Worm (Caenorhabditis elegans) whole organism, L4 larva: ENCODE data around the gene C07A9.5.

ENCODE experiments used
- F10B5.3 ChIP-seq: sonication (generic microtip); optimal IDR thresholded peaks from 2 replicates; lab custom pipeline; 2016; ENCODE audit warnings: mild to moderate bottlenecking, missing genetic modification characterization, missing compliant biosample characterization
- F37D6.2 ChIP-seq: sonication (generic microtip); optimal IDR thresholded peaks from 2 replicates; lab custom pipeline; 2016; ENCODE audit warnings: mild to moderate bottlenecking, missing genetic modification characterization, missing compliant biosample characterization
- T20F7.1 ChIP-seq: fragments of 200-800 bp; sonication (Bioruptor generic); optimal IDR thresholded peaks from 2 replicates; lab custom pipeline; 2018; ENCODE audit warnings: mild to moderate bottlenecking, missing genetic modification characterization, missing compliant biosample characterization
- Y105C5A.15 ChIP-seq: fragments of 200-800 bp; sonication (Bioruptor generic); IDR thresholded peaks from 2 replicates; pipeline ENCODE4 v1.3.6; 2022; ENCODE audit warnings: missing genetic modification characterization, missing compliant biosample characterization
- aly-2 ChIP-seq: sonication (generic microtip); optimal IDR thresholded peaks from 2 replicates; lab custom pipeline; 2018; ENCODE audit warnings: missing biosample characterization, missing genetic modification characterization
- ama-1 ChIP-seq: fragments of 150-350 bp; optimal IDR thresholded peaks from 2 replicates; lab custom pipeline; 2014; ENCODE audit warnings: inconsistent platforms, mixed read lengths
- attf-4 ChIP-seq: sonication (generic microtip); optimal IDR thresholded peaks from 3 replicates; lab custom pipeline; 2017; ENCODE audit warnings: missing biosample characterization, missing genetic modification characterization
- ceh-32 ChIP-seq: sonication (generic microtip); optimal IDR thresholded peaks from 2 replicates; lab custom pipeline; 2016; ENCODE audit warnings: mild to moderate bottlenecking, missing genetic modification characterization, missing compliant biosample characterization; ENCODE audit not compliant: poor library complexity
- ceh-62 ChIP-seq: sonication (generic microtip); optimal IDR thresholded peaks from 2 replicates; lab custom pipeline; 2017; ENCODE audit warnings: missing biosample characterization, missing genetic modification characterization
- ctbp-1 ChIP-seq: fragments of 200-800 bp; sonication (Bioruptor generic); IDR thresholded peaks from 2 replicates; pipeline ENCODE4 v1.3.6; 2022; ENCODE audit warnings: missing genetic modification reagents, missing genetic modification characterization, missing compliant biosample characterization
- daf-16 ChIP-seq, 3 experiments: sonication (generic microtip); optimal IDR thresholded peaks; 2 replicates each; lab custom pipeline; 2016 to 2017; ENCODE audit warnings: missing genetic modification characterization in 3 of 3, missing genetic modification reagents in 3 of 3, mild to moderate bottlenecking in 2 of 3, missing compliant biosample characterization in 2 of 3, missing biosample characterization in 1 of 3, moderate library complexity in 1 of 3
- daf-19 ChIP-seq: fragments of 200-800 bp; sonication (Bioruptor generic); conservative IDR thresholded peaks from 2 replicates; pipeline ENCODE4 v1.3.6; 2022; ENCODE audit warnings: missing genetic modification characterization, missing compliant biosample characterization
- dmd-6 ChIP-seq: fragments of 200-800 bp; sonication (Bioruptor generic); IDR thresholded peaks from 2 replicates; pipeline ENCODE4 v1.3.6; 2022; ENCODE audit warnings: missing genetic modification reagents, missing genetic modification characterization, missing compliant biosample characterization
- dmd-9 ChIP-seq: fragments of 200-800 bp; sonication (Bioruptor generic); IDR thresholded peaks from 2 replicates; pipeline ENCODE4 v1.3.6; 2022; ENCODE audit warnings: missing genetic modification reagents, missing genetic modification characterization, missing compliant biosample characterization
- duxl-1 ChIP-seq: sonication (generic microtip); optimal IDR thresholded peaks from 2 replicates; lab custom pipeline; 2016; ENCODE audit warnings: mild to moderate bottlenecking, missing genetic modification characterization, moderate library complexity, missing compliant biosample characterization; ENCODE audit not compliant: poor library complexity
- dve-1 ChIP-seq: sonication (generic microtip); optimal IDR thresholded peaks from 2 replicates; lab custom pipeline; 2017; ENCODE audit warnings: antibody characterized with exemption, mild to moderate bottlenecking, missing genetic modification characterization, missing compliant biosample characterization; ENCODE audit not compliant: insufficient read depth
- gei-8 ChIP-seq: fragments of 200-800 bp; sonication (Bioruptor generic); optimal IDR thresholded peaks from 2 replicates; lab custom pipeline; 2018; ENCODE audit warnings: mild to moderate bottlenecking, missing genetic modification characterization, missing compliant biosample characterization
- jun-1 ChIP-seq: fragments of 150-350 bp; optimal IDR thresholded peaks from 2 replicates; lab custom pipeline; 2014; ENCODE audit warnings: missing biosample characterization, missing genetic modification reagents, missing genetic modification characterization
- lim-7 ChIP-seq: fragments of 200-800 bp; sonication (Bioruptor generic); IDR thresholded peaks from 2 replicates; pipeline ENCODE4 v1.3.6; 2022; ENCODE audit warnings: missing genetic modification characterization, missing compliant biosample characterization
- lin-1 ChIP-seq: fragments of 200-800 bp; sonication (Bioruptor generic); IDR thresholded peaks from 2 replicates; pipeline ENCODE4 v1.3.6; 2022; ENCODE audit warnings: missing genetic modification reagents, missing genetic modification characterization, missing compliant biosample characterization
- lin-39 ChIP-seq: fragments of 150-350 bp; optimal IDR thresholded peaks from 2 replicates; lab custom pipeline; 2014; ENCODE audit warnings: missing biosample characterization, missing genetic modification reagents, missing genetic modification characterization
- lsy-2 ChIP-seq, 2 experiments: fragments of 150-350 bp in 1 of 2; sonication (generic microtip) in 1 of 2; optimal IDR thresholded peaks; 2 replicates each; lab custom pipeline; 2014 to 2017; ENCODE audit warnings: missing biosample characterization in 2 of 2, missing genetic modification characterization in 2 of 2
- madf-5 ChIP-seq, 2 experiments: fragments of 200-800 bp; sonication (Bioruptor generic); IDR thresholded peaks; 2 replicates each; pipeline ENCODE4 v1.3.6; 2022; ENCODE audit warnings: missing compliant biosample characterization in 2 of 2, missing genetic modification characterization in 2 of 2
- mxl-3 ChIP-seq: fragments of 200-800 bp; sonication (Bioruptor generic); optimal IDR thresholded peaks from 2 replicates; lab custom pipeline; 2018; ENCODE audit warnings: mild to moderate bottlenecking, missing genetic modification characterization, missing compliant biosample characterization
- nhr-10 ChIP-seq: fragments of 150-350 bp; optimal IDR thresholded peaks from 2 replicates; lab custom pipeline; 2014; ENCODE audit warnings: missing biosample characterization, missing genetic modification characterization
- nhr-11 ChIP-seq: fragments of 150-350 bp; optimal IDR thresholded peaks from 2 replicates; lab custom pipeline; 2014; ENCODE audit warnings: missing biosample characterization, missing genetic modification characterization
- nhr-111 ChIP-seq: fragments of 200-800 bp; sonication (Bioruptor generic); optimal IDR thresholded peaks from 2 replicates; lab custom pipeline; 2018; ENCODE audit warnings: mild to moderate bottlenecking, missing genetic modification characterization, missing compliant biosample characterization
- nhr-237 ChIP-seq: sonication (generic microtip); optimal IDR thresholded peaks from 2 replicates; lab custom pipeline; 2017; ENCODE audit warnings: missing biosample characterization, missing genetic modification characterization
- nhr-28 ChIP-seq: fragments of 150-350 bp; optimal IDR thresholded peaks from 2 replicates; lab custom pipeline; 2014; ENCODE audit warnings: missing biosample characterization, missing genetic modification characterization
- nhr-41 ChIP-seq: fragments of 200-800 bp; sonication (Bioruptor generic); IDR thresholded peaks from 2 replicates; pipeline ENCODE4 v1.3.6; 2022; ENCODE audit warnings: missing genetic modification reagents, missing genetic modification characterization, missing compliant biosample characterization
- nhr-48 ChIP-seq: sonication (generic microtip); optimal IDR thresholded peaks from 2 replicates; lab custom pipeline; 2016; ENCODE audit warnings: mild to moderate bottlenecking, missing genetic modification characterization, missing compliant biosample characterization
- nhr-77 ChIP-seq: fragments of 150-350 bp; optimal IDR thresholded peaks from 2 replicates; lab custom pipeline; 2014; ENCODE audit warnings: missing biosample characterization, missing genetic modification characterization
- pha-4 ChIP-seq, 2 experiments: fragments of 150-350 bp in 1 of 2; fragments of 200-800 bp in 1 of 2; sonication (Bioruptor generic) in 1 of 2; IDR thresholded peaks in 1 of 2; optimal IDR thresholded peaks in 1 of 2; 2 replicates each; pipeline versions ENCODE4 v1.3.6 to Lab custom; 2014 to 2022; ENCODE audit warnings: missing genetic modification characterization in 2 of 2, missing genetic modification reagents in 2 of 2, missing biosample characterization in 1 of 2, missing compliant biosample characterization in 1 of 2
- pqm-1 ChIP-seq: sonication (generic microtip); optimal IDR thresholded peaks from 2 replicates; lab custom pipeline; 2017; ENCODE audit warnings: missing biosample characterization, missing genetic modification characterization
- saeg-2 ChIP-seq: fragments of 200-800 bp; sonication (Bioruptor generic); IDR thresholded peaks from 2 replicates; pipeline ENCODE4 v1.3.6; 2022; ENCODE audit warnings: missing genetic modification reagents, missing genetic modification characterization, missing compliant biosample characterization
- sdz-12 ChIP-seq: fragments of 200-800 bp; sonication (Bioruptor generic); optimal IDR thresholded peaks from 2 replicates; lab custom pipeline; 2018; ENCODE audit warnings: mild to moderate bottlenecking, missing genetic modification characterization, missing compliant biosample characterization
- skn-1 ChIP-seq: fragments of 150-350 bp; optimal IDR thresholded peaks from 2 replicates; lab custom pipeline; 2014; ENCODE audit warnings: missing biosample characterization, missing genetic modification characterization
- spr-1 ChIP-seq: sonication (generic microtip); optimal IDR thresholded peaks from 2 replicates; lab custom pipeline; 2016; ENCODE audit warnings: mild to moderate bottlenecking, missing genetic modification characterization, missing compliant biosample characterization
- unc-62 ChIP-seq, 3 experiments: fragments of 150-350 bp in 1 of 3; sonication (generic microtip); optimal IDR thresholded peaks in 2 of 3; peaks in 1 of 3; 1 replicate in 1 of 3; 2 replicates in 2 of 3; lab custom pipeline; 2014 to 2017; ENCODE audit warnings: missing biosample characterization in 3 of 3, missing genetic modification characterization in 3 of 3, missing genetic modification reagents in 3 of 3, missing genotype in 1 of 3
- vab-7 ChIP-seq: fragments of 200-800 bp; sonication (Bioruptor generic); IDR thresholded peaks from 2 replicates; pipeline ENCODE4 v1.3.6; 2022; ENCODE audit warnings: missing genetic modification reagents, missing genetic modification characterization, missing compliant biosample characterization
- zag-1 ChIP-seq: fragments of 150-350 bp; optimal IDR thresholded peaks from 2 replicates; lab custom pipeline; 2014; ENCODE audit warnings: missing biosample characterization, missing genetic modification characterization
- zfp-2 ChIP-seq: sonication (generic microtip); optimal IDR thresholded peaks from 2 replicates; lab custom pipeline; 2016; ENCODE audit warnings: mild to moderate bottlenecking, missing genetic modification characterization, missing compliant biosample characterization
- zip-11 ChIP-seq: fragments of 200-800 bp; sonication (Bioruptor generic); IDR thresholded peaks from 2 replicates; pipeline ENCODE4 v1.3.6; 2022; ENCODE audit warnings: missing genetic modification characterization, missing compliant biosample characterization
- zip-2 ChIP-seq: fragments of 150-350 bp; optimal IDR thresholded peaks from 2 replicates; lab custom pipeline; 2014; ENCODE audit warnings: missing biosample characterization, missing genetic modification characterization
- ztf-11 ChIP-seq: fragments of 150-350 bp; optimal IDR thresholded peaks from 2 replicates; lab custom pipeline; 2014; ENCODE audit warnings: missing biosample characterization, missing genetic modification characterization
- ztf-7 ChIP-seq: fragments of 150-350 bp; optimal IDR thresholded peaks from 2 replicates; lab custom pipeline; 2014; ENCODE audit warnings: missing biosample characterization, missing genetic modification characterization

C07A9.5 gene

DNA sequence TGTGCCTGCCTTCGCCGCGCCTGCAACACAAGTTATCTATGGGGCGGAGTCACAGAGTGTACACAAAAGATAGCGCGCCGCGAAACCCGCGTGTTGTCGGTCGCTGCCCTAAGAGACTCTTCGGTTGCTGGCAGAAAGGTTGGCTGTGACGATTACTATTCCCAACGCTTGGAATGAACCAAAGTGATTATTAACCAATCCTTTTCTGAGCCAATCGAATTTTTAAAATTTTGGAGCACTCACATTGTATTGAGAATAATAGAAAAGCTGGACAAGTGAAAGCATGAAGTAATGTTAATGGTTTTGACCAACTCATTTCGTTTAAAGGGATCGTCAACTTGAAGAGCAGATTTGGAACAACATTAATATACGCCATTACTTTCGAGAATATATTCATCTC, 34.6 kb upstream of the C07A9.5 start (continued):
- no peak for TF ChIP-seq F37D6.2
- TF ChIP-seq skn-1 (tag; lab: Kevin White, UChicago), result no peak
- TF ChIP-seq ceh-32 (tag; lab: Kevin White, UChicago), result no peak
- no peak for TF ChIP-seq daf-19
- TF ChIP-seq pha-4 (GFP tag; IDR thresholded peaks at IDR 0.05; lab: Robert Waterston, UW), result peak; percentile 48; the same call in 1 of the 2 replicates
- no peak for TF ChIP-seq pha-4 (tag; optimal IDR thresholded peaks at IDR 0.05; lab: Kevin White, UChicago)
- TF ChIP-seq nhr-111 (GFP tag; lab: Kevin White, UChicago), result no peak
- TF ChIP-seq gei-8 (GFP tag; lab: Kevin White, UChicago), result no peak
- peak; percentile 82; the same call in 1 of the 2 replicates for TF ChIP-seq lin-1
- TF ChIP-seq nhr-48 (tag; lab: Kevin White, UChicago), result peak; percentile 63
- TF ChIP-seq unc-62 (GFP tag; optimal IDR thresholded peaks at IDR 0.05 in 1 of 2; lab: Kevin White, UChicago), result peak in 1 of 2 experiments; percentile 35
- TF ChIP-seq unc-62 (tag; optimal IDR thresholded peaks at IDR 0.05; lab: Kevin White, UChicago), result no peak
- peak; percentile 48 for TF ChIP-seq duxl-1
- TF ChIP-seq dve-1 (tag; lab: Kevin White, UChicago), result peak; percentile 79
- peak; percentile 33 for TF ChIP-seq ztf-7 (tag; lab: Kevin White, UChicago)
- TF ChIP-seq pqm-1 (tag; lab: Kevin White, UChicago), result no peak
- no peak for TF ChIP-seq zip-2 (tag; lab: Kevin White, UChicago)
- no peak for TF ChIP-seq ceh-62 (tag; lab: Kevin White, UChicago)
- no peak for TF ChIP-seq zfp-2 (tag; lab: Kevin White, UChicago)
- no peak for TF ChIP-seq vab-7 (GFP tag; lab: Robert Waterston, UW)
- TF ChIP-seq sdz-12 (GFP tag; lab: Kevin White, UChicago), result no peak
- no peak for TF ChIP-seq T20F7.1 (GFP tag; lab: Kevin White, UChicago)
- TF ChIP-seq dmd-6 (GFP tag; lab: Robert Waterston, UW), result peak; percentile 63
- TF ChIP-seq lin-39, result no peak
- TF ChIP-seq nhr-41 (GFP tag; lab: Robert Waterston, UW), result no peak
- TF ChIP-seq ama-1 (lab: Kevin White, UChicago), result peak; percentile 94
- no peak for TF ChIP-seq madf-5 (GFP tag; IDR thresholded peaks at IDR 0.05; lab: Robert Waterston, UW)
- no peak for TF ChIP-seq aly-2 (tag; lab: Kevin White, UChicago)
- TF ChIP-seq zag-1 (tag; lab: Kevin White, UChicago), result no peak
- no peak for TF ChIP-seq nhr-10

DNA sequence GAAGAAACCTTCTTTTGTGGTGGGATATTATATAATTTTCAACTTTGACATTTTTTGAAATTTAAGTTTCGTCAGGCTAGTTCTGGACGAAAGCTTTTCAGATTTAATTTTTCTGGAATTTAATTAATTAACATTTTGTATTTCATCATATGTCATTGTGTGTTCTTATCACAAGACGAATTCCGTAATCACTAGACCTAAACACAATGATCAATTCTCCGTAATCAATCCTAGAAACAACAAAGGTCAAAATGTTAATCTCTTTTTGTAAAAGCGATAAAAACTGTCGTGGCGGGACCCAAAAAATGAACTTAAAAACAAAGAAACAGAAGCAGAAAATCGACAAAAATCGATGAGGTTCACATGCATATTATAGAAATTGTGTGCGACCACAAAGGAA, 32.1 kb upstream of the C07A9.5 start:
- TF ChIP-seq nhr-28 (tag; lab: Kevin White, UChicago) (peak; percentile 49), pqm-1 (tag; lab: Kevin White, UChicago) (peak; percentile 13), lin-1 (no peak), daf-16 (GFP tag; optimal IDR thresholded peaks at IDR 0.05; lab: Kevin White, UChicago) (no peak), daf-16 (tag; optimal IDR thresholded peaks at IDR 0.05; lab: Kevin White, UChicago) (peak; percentile 53), dve-1 (tag; lab: Kevin White, UChicago) (peak; percentile 73), ztf-11 (tag; lab: Kevin White, UChicago) (no peak), ztf-7 (tag; lab: Kevin White, UChicago) (peak; percentile 61), lsy-2 (tag; optimal IDR thresholded peaks at IDR 0.05; lab: Kevin White, UChicago) (peak in 1 of 2 experiments; percentile 16), dmd-6 (GFP tag; lab: Robert Waterston, UW) (peak; percentile 62)

DNA sequence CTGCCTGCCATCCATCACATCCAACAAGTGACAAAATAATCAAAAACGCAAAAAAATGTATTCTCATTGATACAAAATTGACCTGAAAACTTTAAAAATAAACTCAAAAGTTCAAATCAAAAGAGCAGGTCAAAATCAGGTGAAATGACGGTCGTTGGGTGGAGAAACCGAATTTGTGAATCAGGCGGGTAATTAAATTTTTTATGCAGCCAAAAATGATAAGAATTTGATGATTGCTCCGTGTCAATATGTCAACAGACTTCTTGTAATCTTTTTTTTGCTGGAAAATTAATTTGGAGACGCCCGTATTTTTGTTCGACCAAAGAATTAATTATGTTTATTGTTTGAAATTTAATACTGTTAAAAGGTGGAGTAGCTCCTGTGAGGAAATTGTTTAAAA, 31.2 kb upstream of the C07A9.5 start, which contains the start of gene ncx-6:
Gene ncx-6, minus strand, starts transcription at position 88 of the 400 bp plus-strand sequence.
- no peak for TF ChIP-seq F37D6.2
- no peak for TF ChIP-seq dmd-9 (GFP tag; lab: Robert Waterston, UW)
- TF ChIP-seq saeg-2 (GFP tag; lab: Robert Waterston, UW), result no peak
- TF ChIP-seq F10B5.3 (tag; lab: Kevin White, UChicago), result no peak
- no peak for TF ChIP-seq lin-39
- TF ChIP-seq lin-1, result no peak
- TF ChIP-seq nhr-41 (GFP tag; lab: Robert Waterston, UW), result no peak
- no peak for TF ChIP-seq lim-7 (GFP tag; lab: Robert Waterston, UW)
- TF ChIP-seq zip-11 (GFP tag; lab: Robert Waterston, UW), result no peak
- TF ChIP-seq ctbp-1 (GFP tag; lab: Robert Waterston, UW), result no peak
- no peak for TF ChIP-seq nhr-11 (tag; lab: Kevin White, UChicago)
- peak; percentile 60 for TF ChIP-seq nhr-77
- TF ChIP-seq dve-1 (tag; lab: Kevin White, UChicago), result peak; percentile 63
- no peak for TF ChIP-seq nhr-237
- no peak for TF ChIP-seq skn-1 (tag; lab: Kevin White, UChicago)
- no peak for TF ChIP-seq daf-16 (GFP tag; optimal IDR thresholded peaks at IDR 0.05; lab: Kevin White, UChicago)
- peak; percentile 83 for TF ChIP-seq daf-16 (tag; optimal IDR thresholded peaks at IDR 0.05; lab: Kevin White, UChicago)
- TF ChIP-seq ceh-62 (tag; lab: Kevin White, UChicago), result no peak
- no peak for TF ChIP-seq Y105C5A.15 (GFP tag; lab: Robert Waterston, UW)
- TF ChIP-seq mxl-3, result no peak
- TF ChIP-seq sdz-12 (GFP tag; lab: Kevin White, UChicago), result no peak
- no peak for TF ChIP-seq jun-1
- no peak for TF ChIP-seq attf-4 (tag; lab: Kevin White, UChicago)
- no peak for TF ChIP-seq spr-1 (tag; lab: Kevin White, UChicago)
